Fruit fly (Drosophila melanogaster): ENCODE measurements around the gene ntc.

The ntc gene

DNA sequence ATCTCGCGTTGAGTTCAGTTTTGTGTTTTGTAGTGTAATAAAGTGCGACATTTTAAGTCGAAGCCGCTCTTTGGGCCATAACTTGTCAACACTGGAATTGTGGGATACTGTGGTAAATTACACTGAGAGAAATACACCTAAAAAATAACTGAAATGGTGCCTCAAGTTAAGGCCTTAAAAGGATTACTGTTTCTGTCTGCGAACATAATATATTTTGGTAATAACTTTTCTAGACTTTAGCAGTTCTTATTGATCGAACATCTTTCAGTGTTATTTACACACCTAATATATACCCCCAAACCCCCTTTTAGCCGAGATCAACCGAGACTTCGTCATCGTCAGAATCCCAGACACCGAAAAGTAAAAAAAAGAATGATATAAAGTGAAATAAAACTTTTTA lies 45.6 kb upstream of the ntc start (continued):
- TF ChIP-seq CG1529 (GFP tag; optimal IDR thresholded peaks at IDR 0.05) = peak; percentile 16
- no peak for TF ChIP-seq Hmx (GFP tag; optimal IDR thresholded peaks at IDR 0.05)
- no peak for TF ChIP-seq D (optimal IDR thresholded peaks at IDR 0.05)
- TF ChIP-seq D (GFP tag; optimal IDR thresholded peaks at IDR 0.05) = peak; percentile 46
- TF ChIP-seq CG2120 (GFP tag; optimal IDR thresholded peaks at IDR 0.05) = peak; percentile 43
- 0 out of 4 replicates have a peak, but pooled peaks have one; percentile 11 for TF ChIP-seq Gug (GFP tag; IDR thresholded peaks at IDR 0.05)
- TF ChIP-seq CG9609 (GFP tag; optimal IDR thresholded peaks at IDR 0.05) = no peak
- peak; percentile 47; the same call in 1 of the 3 replicates for TF ChIP-seq ci (GFP tag; IDR thresholded peaks at IDR 0.05)
- no peak for TF ChIP-seq CG4617 (GFP tag; optimal IDR thresholded peaks at IDR 0.05; ENCODE audit: borderline replicate concordance)
- no peak for TF ChIP-seq bowl (GFP tag; IDR thresholded peaks at IDR 0.05)
- no peak for TF ChIP-seq emc (GFP tag; optimal IDR thresholded peaks at IDR 0.05)
- TF ChIP-seq CG11085 (GFP tag; IDR thresholded peaks at IDR 0.05) = no peak
- no peak for TF ChIP-seq CG11560 (tag; IDR thresholded peaks at IDR 0.05)
- peak; percentile 42 for TF ChIP-seq CG8944 (GFP tag; optimal IDR thresholded peaks at IDR 0.05)
- peak; percentile 40 for TF ChIP-seq CG14710 (tag; optimal IDR thresholded peaks at IDR 0.05)
- no peak for TF ChIP-seq bbx (GFP tag; IDR thresholded peaks at IDR 0.05; ENCODE audit: partially characterized antibody)
- no peak for TF ChIP-seq CG9215 (GFP tag; IDR thresholded peaks at IDR 0.05)
- peak; percentile 2 for TF ChIP-seq pum (GFP tag; optimal IDR thresholded peaks at IDR 0.05)
- TF ChIP-seq CG12219 (GFP tag; optimal IDR thresholded peaks at IDR 0.05) = peak; percentile 27
- TF ChIP-seq psq (GFP tag; optimal IDR thresholded peaks at IDR 0.05) = no peak

DNA sequence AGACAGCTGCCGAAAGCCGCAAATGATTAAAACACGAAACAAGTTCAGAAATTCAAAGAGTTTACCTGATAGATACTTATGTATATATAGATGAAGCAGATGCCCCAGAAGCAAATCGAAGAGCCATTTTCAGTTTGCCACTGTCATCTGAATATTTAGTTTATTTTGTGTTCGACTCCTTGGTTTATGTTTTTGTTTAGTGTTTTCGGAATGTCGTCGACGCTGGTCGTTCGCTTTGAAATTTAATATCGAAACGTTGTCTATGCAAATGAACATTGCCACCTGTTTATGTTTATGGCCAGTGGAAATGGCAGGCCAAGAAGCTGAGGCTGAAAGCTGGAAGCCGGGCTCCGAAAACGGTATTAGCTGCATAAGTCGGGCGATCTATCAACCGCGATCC lies 44.8 kb upstream of the ntc start:
- TF ChIP-seq fd102C (GFP tag; optimal IDR thresholded peaks at IDR 0.05) = no peak
- TF ChIP-seq esg (GFP tag; conservative IDR thresholded peaks at IDR 0.05) = no peak
- TF ChIP-seq CG4404 (GFP tag; IDR thresholded peaks at IDR 0.05) = no peak
- no peak for TF ChIP-seq Camta (GFP tag; optimal IDR thresholded peaks at IDR 0.05)
- no peak for TF ChIP-seq Gsc (GFP tag; IDR thresholded peaks at IDR 0.05)
- TF ChIP-seq CG7556 (GFP tag; optimal IDR thresholded peaks at IDR 0.05) = no peak
- peak; percentile 63; the same call in 1 of the 2 replicates for TF ChIP-seq vvl (GFP tag; IDR thresholded peaks at IDR 0.05)
- no peak for TF ChIP-seq Dfd (GFP tag; optimal IDR thresholded peaks at IDR 0.05)
- no peak for TF ChIP-seq CG7987 (GFP tag; optimal IDR thresholded peaks at IDR 0.05)
- TF ChIP-seq HLH54F (GFP tag; optimal IDR thresholded peaks at IDR 0.05) = no peak
- no peak for TF ChIP-seq CG10274 (GFP tag; optimal IDR thresholded peaks at IDR 0.05)
- TF ChIP-seq CG4360 (GFP tag; IDR thresholded peaks at IDR 0.05) = no peak
- no peak for TF ChIP-seq CG3163 (GFP tag; optimal IDR thresholded peaks at IDR 0.05)
- TF ChIP-seq CG12769 (tag; optimal IDR thresholded peaks at IDR 0.05) = peak; percentile 58
- TF ChIP-seq sd (tag; optimal IDR thresholded peaks at IDR 0.05) = peak; percentile 75
- TF ChIP-seq CG10366 (GFP tag; IDR thresholded peaks at IDR 0.05) = no peak
- no peak for TF ChIP-seq Poxn (GFP tag; IDR thresholded peaks at IDR 0.05)
- no peak for TF ChIP-seq CG18011 (GFP tag; optimal IDR thresholded peaks at IDR 0.05)
- TF ChIP-seq insv (GFP tag; optimal IDR thresholded peaks at IDR 0.05) = no peak
- TF ChIP-seq CG18764 (GFP tag; optimal IDR thresholded peaks at IDR 0.05) = no peak
- TF ChIP-seq Vsx1 (GFP tag; optimal IDR thresholded peaks at IDR 0.05) = no peak
- TF ChIP-seq abd-A (tag; optimal IDR thresholded peaks at IDR 0.05) = peak; percentile 76
- no peak for TF ChIP-seq ewg (GFP tag; optimal IDR thresholded peaks at IDR 0.05)
- TF ChIP-seq CG13894 (tag; optimal IDR thresholded peaks at IDR 0.05) = peak; percentile 64
- TF ChIP-seq Doc3 (GFP tag; IDR thresholded peaks at IDR 0.05; ENCODE audit: partially characterized antibody) = no peak
- no peak for TF ChIP-seq CG7839 (tag; optimal IDR thresholded peaks at IDR 0.05)
- TF ChIP-seq B-H2 (GFP tag; optimal IDR thresholded peaks at IDR 0.05) = no peak
- 0 out of 4 replicates have a peak, but pooled peaks have one; percentile 67 for TF ChIP-seq chinmo (GFP tag; IDR thresholded peaks at IDR 0.05; ENCODE audit: partially characterized antibody)
- TF ChIP-seq ERR (GFP tag; optimal IDR thresholded peaks at IDR 0.05) = no peak
